Fruit fly (Drosophila melanogaster) whole organism, embryonic: ENCODE data around the gene Mms19.
A peak's percentile ranks its signal among the peaks of the same experiment; 100 is the strongest.

Experiments used
- Atf6 ChIP-seq: fragments of 200-800 bp; sonication (Bioruptor generic); IDR thresholded peaks from 2 replicates; pipeline ENCODE4 v1.3.6; 2022; ENCODE audit warnings: missing biosample characterization, missing genetic modification characterization
- Awh ChIP-seq: fragments of 200-800 bp; sonication (Bioruptor generic); IDR thresholded peaks from 2 replicates; pipeline ENCODE4, ENCODE4 v1.3.6; 2022; ENCODE audit warnings: missing biosample characterization, missing genetic modification characterization
- Bdp1 ChIP-seq: fragments of 200-800 bp; sonication (Bioruptor generic); optimal IDR thresholded peaks from 3 replicates; lab custom pipeline; 2016; ENCODE audit warnings: missing biosample characterization, missing genetic modification characterization
- CG10431 ChIP-seq: fragments of 200-800 bp; sonication (Bioruptor generic); optimal IDR thresholded peaks from 3 replicates; lab custom pipeline; 2018; ENCODE audit warnings: missing biosample characterization, mild to moderate bottlenecking, missing genetic modification characterization
- CG10565 ChIP-seq: fragments of 200-800 bp; sonication (Bioruptor generic); optimal IDR thresholded peaks from 3 replicates; lab custom pipeline; 2016; ENCODE audit warnings: missing biosample characterization, mild to moderate bottlenecking, missing genetic modification characterization
- CG11696 ChIP-seq: fragments of 200-800 bp; sonication (Bioruptor generic); IDR thresholded peaks from 2 replicates; pipeline ENCODE4 v1.3.6; 2022; ENCODE audit warnings: missing biosample characterization, missing genetic modification characterization
- CG11723 ChIP-seq: fragments of 200-800 bp; sonication (Bioruptor generic); optimal IDR thresholded peaks from 2 replicates; lab custom pipeline; 2017; ENCODE audit warnings: missing biosample characterization, mild to moderate bottlenecking, missing genetic modification characterization
- CG12236 ChIP-seq: fragments of 200-800 bp; sonication (Bioruptor generic); optimal IDR thresholded peaks from 2 replicates; lab custom pipeline; 2016; ENCODE audit warnings: missing biosample characterization, missing genetic modification characterization
- CG13296 ChIP-seq: fragments of 200-800 bp; sonication (Bioruptor generic); optimal IDR thresholded peaks from 3 replicates; lab custom pipeline; 2018; ENCODE audit warnings: missing biosample characterization, mild to moderate bottlenecking, missing genetic modification characterization
- CG14441 ChIP-seq: fragments of 200-800 bp; sonication (Bioruptor generic); IDR thresholded peaks from 2 replicates; pipeline ENCODE4 v1.3.6; 2022; ENCODE audit warnings: missing biosample characterization, missing genetic modification characterization
- CG16863 ChIP-seq: fragments of 200-800 bp; sonication (Bioruptor generic); optimal IDR thresholded peaks from 3 replicates; lab custom pipeline; 2016; ENCODE audit warnings: missing biosample characterization, missing genetic modification characterization
- CG17186 ChIP-seq: fragments of 200-800 bp; sonication (Bioruptor generic); optimal IDR thresholded peaks from 3 replicates; lab custom pipeline; 2017; ENCODE audit warnings: missing biosample characterization, missing genetic modification reagents, missing genetic modification characterization
- CG33213 ChIP-seq: fragments of 200-800 bp; sonication (Bioruptor generic); optimal IDR thresholded peaks from 3 replicates; lab custom pipeline; 2016; ENCODE audit warnings: missing biosample characterization, missing genetic modification characterization
- CG34224 ChIP-seq: fragments of 200-800 bp; sonication (Bioruptor generic); IDR thresholded peaks from 3 replicates; pipeline ENCODE4 v1.3.6; 2022; ENCODE audit warnings: missing biosample characterization, missing genetic modification characterization; ENCODE audit not compliant: partially characterized antibody
- CG3838 ChIP-seq: fragments of 200-800 bp; sonication (Bioruptor generic); optimal IDR thresholded peaks from 3 replicates; lab custom pipeline; 2016; ENCODE audit warnings: missing biosample characterization, missing genetic modification characterization
- CG5180 ChIP-seq: fragments of 200-800 bp; sonication (Bioruptor generic); optimal IDR thresholded peaks from 3 replicates; lab custom pipeline; 2017; ENCODE audit warnings: missing biosample characterization, missing genetic modification characterization, mild to moderate bottlenecking, moderate library complexity, missing genetic modification reagents
- CG5953 ChIP-seq: fragments of 200-800 bp; sonication (Bioruptor generic); IDR thresholded peaks from 2 replicates; pipeline ENCODE4 v1.3.6; 2022; ENCODE audit warnings: missing biosample characterization, missing genetic modification characterization
- CG6175 ChIP-seq: fragments of 200-800 bp; sonication (Bioruptor generic); IDR thresholded peaks from 3 replicates; pipeline ENCODE4 v1.3.6; 2022; ENCODE audit warnings: missing biosample characterization, missing genetic modification characterization
- CG7271 ChIP-seq: fragments of 200-800 bp; sonication (Bioruptor generic); optimal IDR thresholded peaks from 2 replicates; lab custom pipeline; 2018; ENCODE audit warnings: missing biosample characterization, mild to moderate bottlenecking, missing genetic modification characterization, moderate library complexity
- CG9727 ChIP-seq: fragments of 200-800 bp; sonication (Bioruptor generic); optimal IDR thresholded peaks from 3 replicates; lab custom pipeline; 2017; ENCODE audit warnings: missing biosample characterization, mild to moderate bottlenecking, missing genetic modification characterization
- CHES-1-like ChIP-seq: fragments of 200-800 bp; sonication (Bioruptor generic); optimal IDR thresholded peaks from 2 replicates; lab custom pipeline; 2016; ENCODE audit warnings: missing biosample characterization, missing genetic modification characterization
- CTCF ChIP-seq: fragments of 200-800 bp; sonication (Bioruptor generic); optimal IDR thresholded peaks from 2 replicates; lab custom pipeline; 2017; ENCODE audit warnings: missing biosample characterization, mild to moderate bottlenecking, missing genetic modification characterization, moderate library complexity
- Chrac-16 ChIP-seq: fragments of 200-800 bp; sonication (Bioruptor generic); optimal IDR thresholded peaks from 3 replicates; lab custom pipeline; 2016; ENCODE audit warnings: missing biosample characterization, missing genetic modification characterization
- D19A ChIP-seq: fragments of 200-800 bp; optimal IDR thresholded peaks from 3 replicates; lab custom pipeline; 2019; ENCODE audit warnings: missing biosample characterization, mild to moderate bottlenecking, missing genetic modification characterization, moderate library complexity
- H15 ChIP-seq: fragments of 200-800 bp; sonication (Bioruptor generic); IDR thresholded peaks from 3 replicates; pipeline ENCODE4 v1.3.6; 2022; ENCODE audit warnings: missing biosample characterization, missing genetic modification characterization
- HHEX ChIP-seq: fragments of 200-800 bp; sonication (Bioruptor generic); optimal IDR thresholded peaks from 3 replicates; lab custom pipeline; 2017; ENCODE audit warnings: missing biosample characterization, mild to moderate bottlenecking, missing genetic modification characterization, missing genetic modification reagents
- HLHmδ ChIP-seq: fragments of 200-800 bp; sonication (Bioruptor generic); optimal IDR thresholded peaks from 2 replicates; lab custom pipeline; 2018; ENCODE audit warnings: missing biosample characterization, mild to moderate bottlenecking, missing genetic modification characterization, moderate library complexity
- Hr39 ChIP-seq: fragments of >200 bp; optimal IDR thresholded peaks from 2 replicates; lab custom pipeline; 2017
- Mrtf ChIP-seq: fragments of 200-800 bp; sonication (Bioruptor generic); IDR thresholded peaks from 3 replicates; pipeline ENCODE4 v1.3.6; 2022; ENCODE audit warnings: missing biosample characterization, missing genetic modification characterization
- NC2α ChIP-seq: fragments of 200-800 bp; sonication (Bioruptor generic); optimal IDR thresholded peaks from 2 replicates; lab custom pipeline; 2016; ENCODE audit warnings: missing biosample characterization, missing genetic modification characterization
- Oli ChIP-seq: fragments of 200-800 bp; sonication (Bioruptor generic); optimal IDR thresholded peaks from 2 replicates; lab custom pipeline; 2018; ENCODE audit warnings: missing biosample characterization, mild to moderate bottlenecking, missing genetic modification characterization, moderate library complexity
- Poxn ChIP-seq: fragments of 200-800 bp; sonication (Bioruptor generic); IDR thresholded peaks from 2 replicates; pipeline ENCODE4 v1.3.6; 2022; ENCODE audit warnings: missing biosample characterization, missing genetic modification characterization
- Sox102F ChIP-seq: fragments of 200-800 bp; sonication (Bioruptor generic); optimal IDR thresholded peaks from 2 replicates; lab custom pipeline; 2018; ENCODE audit warnings: missing biosample characterization, mild to moderate bottlenecking, missing genetic modification characterization, moderate library complexity
- aop ChIP-seq: fragments of 200-800 bp; sonication (Bioruptor generic); IDR thresholded peaks from 2 replicates; pipeline ENCODE4 v1.3.6; 2022; ENCODE audit warnings: missing biosample characterization, missing genetic modification characterization
- ash1 ChIP-seq: fragments of 200-800 bp; sonication (Bioruptor generic); optimal IDR thresholded peaks from 2 replicates; lab custom pipeline; 2018; ENCODE audit warnings: missing biosample characterization, mild to moderate bottlenecking, missing genetic modification characterization
- cg ChIP-seq: fragments of 200-800 bp; sonication (Bioruptor generic); optimal IDR thresholded peaks from 3 replicates; lab custom pipeline; 2019; ENCODE audit warnings: missing biosample characterization, mild to moderate bottlenecking, missing genetic modification characterization, moderate library complexity
- dan ChIP-seq: fragments of 200-800 bp; sonication (Bioruptor generic); IDR thresholded peaks from 2 replicates; pipeline ENCODE4 v1.3.6; 2022; ENCODE audit warnings: missing biosample characterization, missing genetic modification characterization
- dmrt99B ChIP-seq: fragments of 200-800 bp; sonication (Bioruptor generic); optimal IDR thresholded peaks from 2 replicates; lab custom pipeline; 2018; ENCODE audit warnings: missing biosample characterization, mild to moderate bottlenecking, missing genetic modification characterization, moderate library complexity
- en ChIP-seq: fragments of 200-800 bp; sonication (Bioruptor generic); optimal IDR thresholded peaks from 2 replicates; lab custom pipeline; 2016; ENCODE audit warnings: missing biosample characterization, missing genetic modification characterization
- ftz-f1 ChIP-seq: fragments of 200-800 bp; sonication (Bioruptor generic); optimal IDR thresholded peaks from 2 replicates; lab custom pipeline; 2016; ENCODE audit warnings: missing biosample characterization, missing genetic modification characterization
- jigr1 ChIP-seq: fragments of 200-800 bp; sonication (Bioruptor generic); IDR thresholded peaks from 3 replicates; pipeline ENCODE4 v1.3.6; 2022; ENCODE audit warnings: missing biosample characterization, missing genetic modification characterization
- lbe ChIP-seq: fragments of 200-800 bp; sonication (Bioruptor generic); optimal IDR thresholded peaks from 2 replicates; lab custom pipeline; 2016; ENCODE audit warnings: missing biosample characterization, mild to moderate bottlenecking, missing genetic modification characterization
- nau ChIP-seq: fragments of 200-800 bp; sonication (Bioruptor generic); optimal IDR thresholded peaks from 3 replicates; lab custom pipeline; 2017; ENCODE audit warnings: missing biosample characterization, mild to moderate bottlenecking, missing genetic modification characterization, missing genetic modification reagents
- nerfin-1 ChIP-seq: fragments of 200-800 bp; sonication (Bioruptor generic); optimal IDR thresholded peaks from 3 replicates; lab custom pipeline; 2019; ENCODE audit warnings: missing biosample characterization, mild to moderate bottlenecking, missing genetic modification characterization, moderate library complexity
- pfk ChIP-seq: fragments of 200-800 bp; sonication (Bioruptor generic); optimal IDR thresholded peaks from 2 replicates; lab custom pipeline; 2018; ENCODE audit warnings: missing biosample characterization, mild to moderate bottlenecking, missing genetic modification characterization, moderate library complexity
- phol ChIP-seq: fragments of 200-800 bp; sonication (Bioruptor generic); optimal IDR thresholded peaks from 3 replicates; lab custom pipeline; 2018; ENCODE audit warnings: missing biosample characterization, mild to moderate bottlenecking, missing genetic modification characterization, moderate library complexity
- ranshi ChIP-seq: fragments of 200-800 bp; sonication (Bioruptor generic); IDR thresholded peaks from 2 replicates; pipeline ENCODE4 v1.3.6; 2022; ENCODE audit warnings: missing biosample characterization, missing genetic modification characterization
- repo ChIP-seq: fragments of 200-800 bp; sonication (Bioruptor generic); optimal IDR thresholded peaks from 2 replicates; lab custom pipeline; 2016; ENCODE audit warnings: missing biosample characterization, missing genetic modification characterization
- sens ChIP-seq: fragments of 200-800 bp; sonication (Bioruptor generic); peaks from one replicate; lab custom pipeline; 2016; ENCODE audit warnings: missing biosample characterization, missing genetic modification characterization
- sens-2 ChIP-seq: fragments of 200-800 bp; sonication (Bioruptor generic); IDR thresholded peaks from 2 replicates; pipeline ENCODE4 v1.3.6; 2022; ENCODE audit warnings: missing biosample characterization, missing genetic modification characterization
- slou ChIP-seq: fragments of 200-800 bp; sonication (Bioruptor generic); optimal IDR thresholded peaks from 3 replicates; lab custom pipeline; 2016; ENCODE audit warnings: missing biosample characterization, missing genetic modification characterization
- tgo ChIP-seq: fragments of 200-800 bp; sonication (Bioruptor generic); IDR thresholded peaks from 3 replicates; pipeline ENCODE4 v1.3.6; 2022; ENCODE audit warnings: missing biosample characterization, missing genetic modification characterization
- tio ChIP-seq: fragments of 200-800 bp; sonication (Bioruptor generic); optimal IDR thresholded peaks from 2 replicates; lab custom pipeline; 2017; ENCODE audit warnings: missing biosample characterization, missing genetic modification characterization, inconsistent platforms
- z ChIP-seq: fragments of 200-800 bp; sonication (Bioruptor generic); IDR thresholded peaks from 3 replicates; pipeline ENCODE4 v1.3.6; 2022; ENCODE audit warnings: missing biosample characterization, missing genetic modification characterization

The Mms19 gene

DNA sequence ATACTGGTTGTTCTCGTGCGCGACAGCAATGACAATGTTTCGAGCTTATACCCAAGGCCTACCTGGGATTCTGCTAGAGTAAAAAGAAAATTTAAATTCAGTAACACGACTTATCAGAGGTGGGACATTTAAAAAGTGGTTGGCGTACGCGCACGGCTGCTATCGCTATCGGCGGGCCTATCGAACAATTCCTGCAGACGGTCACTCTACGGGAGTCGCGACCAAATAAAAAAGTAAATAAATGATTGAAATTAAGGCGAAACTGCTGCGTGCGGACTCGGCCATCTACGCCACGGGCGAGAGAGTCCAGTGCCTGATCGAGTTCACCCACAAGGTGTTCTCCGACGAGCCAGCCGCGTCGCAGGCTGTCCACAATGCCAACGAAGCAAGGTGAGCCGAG is 12.9 kb upstream of the Mms19 start, which contains the start of the genes Prosbeta2R2 and CG1116 (continued):
- TF ChIP-seq CG11723 (GFP tag; lab: Kevin White, UChicago) (no peak), ranshi (GFP tag; lab: Robert Waterston, UW) (no peak), aop (no peak), tio (GFP tag; lab: Kevin White, UChicago) (no peak), CG5180 (GFP tag; lab: Kevin White, UChicago) (no peak), Bdp1 (GFP tag; lab: Kevin White, UChicago) (no peak), Oli (no peak), CG17186 (GFP tag; lab: Kevin White, UChicago) (peak; percentile 35), dmrt99B (tag; lab: Kevin White, UChicago) (no peak), CG6175 (GFP tag; lab: Robert Waterston, UW) (no peak), CG5953 (no peak), sens (GFP tag; lab: Kevin White, UChicago) (peak; percentile 37), cg (GFP tag; lab: Kevin White, UChicago) (no peak), Awh (GFP tag; lab: Robert Waterston, UW) (no peak), D19A (tag; lab: Kevin White, UChicago) (no peak), sens-2 (no peak), jigr1 (GFP tag; lab: Robert Waterston, UW) (no peak), CG34224 (GFP tag; lab: Robert Waterston, UW) (peak; percentile 58), ash1 (GFP tag; lab: Kevin White, UChicago) (no peak), CTCF (GFP tag; lab: Kevin White, UChicago) (no peak), phol (peak; percentile 0), CG3838 (no peak), en (no peak), CG12236 (GFP tag; lab: Kevin White, UChicago) (no peak), CG13296 (GFP tag; lab: Kevin White, UChicago) (no peak), dan (GFP tag; lab: Robert Waterston, UW) (no peak), CG16863 (GFP tag; lab: Kevin White, UChicago) (no peak), CHES-1-like (GFP tag; lab: Kevin White, UChicago) (no peak), H15 (GFP tag; lab: Robert Waterston, UW) (no peak), nerfin-1 (tag; lab: Kevin White, UChicago) (no peak), NC2α (no peak), CG14441 (no peak), Poxn (GFP tag; lab: Robert Waterston, UW) (no peak), CG7271 (tag; lab: Kevin White, UChicago) (no peak), lbe (GFP tag; lab: Kevin White, UChicago) (no peak), Hr39 (no peak), z (GFP tag; lab: Robert Waterston, UW) (no peak), CG11696 (GFP tag; lab: Robert Waterston, UW) (no peak), CG10565 (no peak), CG9727 (GFP tag; lab: Kevin White, UChicago) (no peak), Sox102F (no peak), HHEX (GFP tag; lab: Kevin White, UChicago) (no peak), CG33213 (GFP tag; lab: Kevin White, UChicago) (no peak), Mrtf (GFP tag; lab: Robert Waterston, UW) (no peak), slou (GFP tag; lab: Kevin White, UChicago) (no peak), CG10431 (GFP tag; lab: Kevin White, UChicago) (no peak), pfk (GFP tag; lab: Kevin White, UChicago) (no peak), nau (no peak), HLHmδ (GFP tag; lab: Kevin White, UChicago) (no peak), Chrac-16 (no peak), repo (GFP tag; lab: Kevin White, UChicago) (no peak), tgo (no peak), ftz-f1 (GFP tag; lab: Kevin White, UChicago) (no peak), Atf6 (GFP tag; lab: Robert Waterston, UW) (no peak)
